Worm (Caenorhabditis elegans) whole organism, mixed stage, embryonic: ENCODE measurements around the gene cdc-50.B.

Experiments used
- M03D4.4 ChIP-seq: sonication (generic microtip); optimal IDR thresholded peaks from 2 replicates; lab custom pipeline; 2017; ENCODE audit warnings: mild to moderate bottlenecking, missing genetic modification characterization, missing compliant biosample characterization
- bed-3 ChIP-seq: fragments of 200-800 bp; sonication (Bioruptor generic); optimal IDR thresholded peaks from 3 replicates; lab custom pipeline; 2018; ENCODE audit warnings: mild to moderate bottlenecking, missing genetic modification characterization, moderate library complexity, missing compliant biosample characterization
- blmp-1 ChIP-seq: fragments of 150-350 bp; optimal IDR thresholded peaks from 2 replicates; lab custom pipeline; 2014; ENCODE audit warnings: missing biosample characterization, missing genetic modification characterization
- ces-1 ChIP-seq: fragments of 150-350 bp; optimal IDR thresholded peaks from 2 replicates; lab custom pipeline; 2014; ENCODE audit warnings: missing biosample characterization, missing genetic modification reagents, missing genetic modification characterization
- cnd-1 ChIP-seq: fragments of 200-800 bp; sonication (Bioruptor generic); optimal IDR thresholded peaks from 2 replicates; lab custom pipeline; 2018; ENCODE audit warnings: mild to moderate bottlenecking, missing genetic modification characterization, missing compliant biosample characterization
- drap-1 ChIP-seq: fragments of 200-800 bp; sonication (Bioruptor generic); optimal IDR thresholded peaks from 3 replicates; lab custom pipeline; 2018; ENCODE audit warnings: mild to moderate bottlenecking, missing genetic modification characterization, missing compliant biosample characterization
- elt-1 ChIP-seq: sonication (generic microtip); optimal IDR thresholded peaks from 2 replicates; lab custom pipeline; 2017; ENCODE audit warnings: missing genetic modification characterization, mild to moderate bottlenecking, missing compliant biosample characterization, antibody characterized with exemption, moderate library complexity, borderline replicate concordance; ENCODE audit not compliant: insufficient read depth
- elt-3 ChIP-seq: fragments of 150-350 bp; optimal IDR thresholded peaks from 2 replicates; lab custom pipeline; 2014; ENCODE audit warnings: missing biosample characterization, missing genetic modification characterization
- flh-1 ChIP-seq: fragments of 200-800 bp; sonication (Bioruptor generic); optimal IDR thresholded peaks from 2 replicates; lab custom pipeline; 2018; ENCODE audit warnings: mild to moderate bottlenecking, missing genetic modification characterization, moderate library complexity, missing compliant biosample characterization
- ham-2 ChIP-seq: fragments of 200-800 bp; sonication (Bioruptor generic); optimal IDR thresholded peaks from 2 replicates; lab custom pipeline; 2018; ENCODE audit warnings: mild to moderate bottlenecking, missing genetic modification characterization, missing compliant biosample characterization
- hlh-1 ChIP-seq: fragments of 150-350 bp; optimal IDR thresholded peaks from 2 replicates; lab custom pipeline; 2014; ENCODE audit warnings: missing biosample characterization, missing genetic modification reagents, missing genetic modification characterization
- lin-13 ChIP-seq: fragments of 150-350 bp; optimal IDR thresholded peaks from 2 replicates; lab custom pipeline; 2014; ENCODE audit warnings: missing biosample characterization, missing genetic modification characterization
- lin-32 ChIP-seq: fragments of 200-800 bp; sonication (Bioruptor generic); optimal IDR thresholded peaks from 2 replicates; lab custom pipeline; 2018; ENCODE audit warnings: mild to moderate bottlenecking, missing genetic modification characterization, missing compliant biosample characterization
- lsy-2 ChIP-seq: fragments of 150-350 bp; optimal IDR thresholded peaks from 2 replicates; lab custom pipeline; 2014; ENCODE audit warnings: missing biosample characterization, missing genetic modification characterization
- mep-1 ChIP-seq: fragments of 150-350 bp; optimal IDR thresholded peaks from 2 replicates; lab custom pipeline; 2017; ENCODE audit warnings: missing biosample characterization, missing genetic modification reagents, missing genetic modification characterization, inconsistent platforms
- nhr-12 ChIP-seq: fragments of 150-350 bp; optimal IDR thresholded peaks from 2 replicates; lab custom pipeline; 2014; ENCODE audit warnings: missing biosample characterization, missing genetic modification characterization
- nhr-2 ChIP-seq: fragments of 150-350 bp; optimal IDR thresholded peaks from 2 replicates; lab custom pipeline; 2014; ENCODE audit warnings: missing biosample characterization, missing genetic modification characterization
- nhr-237 ChIP-seq: fragments of 150-350 bp; optimal IDR thresholded peaks from 2 replicates; lab custom pipeline; 2014; ENCODE audit warnings: missing biosample characterization, missing genetic modification characterization
- nhr-28 ChIP-seq: fragments of 150-350 bp; optimal IDR thresholded peaks from 2 replicates; lab custom pipeline; 2014; ENCODE audit warnings: missing biosample characterization, missing genetic modification characterization
- nhr-76 ChIP-seq: sonication (generic microtip); optimal IDR thresholded peaks from 2 replicates; lab custom pipeline; 2017; ENCODE audit warnings: missing biosample characterization, missing genetic modification characterization
- pha-4 ChIP-seq: fragments of 150-350 bp; optimal IDR thresholded peaks from 2 replicates; lab custom pipeline; 2018; ENCODE audit warnings: missing biosample characterization, missing genetic modification reagents, missing genetic modification characterization
- sem-2 ChIP-seq: fragments of 200-800 bp; sonication (Bioruptor generic); optimal IDR thresholded peaks from 2 replicates; lab custom pipeline; 2018; ENCODE audit warnings: mild to moderate bottlenecking, missing genetic modification characterization, missing compliant biosample characterization
- snpc-4 ChIP-seq: fragments of 150-350 bp; optimal IDR thresholded peaks from 2 replicates; lab custom pipeline; 2014; ENCODE audit warnings: missing biosample characterization, missing genetic modification characterization
- sptf-1 ChIP-seq: sonication (generic microtip); optimal IDR thresholded peaks from 2 replicates; lab custom pipeline; 2017; ENCODE audit warnings: mild to moderate bottlenecking, missing genetic modification characterization, moderate library complexity, missing compliant biosample characterization
- tbx-8 ChIP-seq: fragments of 200-800 bp; sonication (Bioruptor generic); optimal IDR thresholded peaks from 2 replicates; lab custom pipeline; 2018; ENCODE audit warnings: mild to moderate bottlenecking, missing genetic modification characterization, moderate library complexity, missing compliant biosample characterization
- unc-120 ChIP-seq: sonication (generic microtip); optimal IDR thresholded peaks from 2 replicates; lab custom pipeline; 2017; ENCODE audit warnings: missing genetic modification characterization, missing compliant biosample characterization; ENCODE audit not compliant: poor library complexity, severe bottlenecking
- unc-62 ChIP-seq: fragments of 150-350 bp; optimal IDR thresholded peaks from 2 replicates; lab custom pipeline; 2014; ENCODE audit warnings: missing biosample characterization, missing genetic modification reagents, missing genetic modification characterization
- zip-8 ChIP-seq: fragments of 150-350 bp; optimal IDR thresholded peaks from 2 replicates; lab custom pipeline; 2014; ENCODE audit warnings: missing biosample characterization, missing genetic modification characterization
- ztf-11 ChIP-seq: fragments of 150-350 bp; optimal IDR thresholded peaks from 2 replicates; lab custom pipeline; 2014; ENCODE audit warnings: missing biosample characterization, missing genetic modification characterization

The cdc-50.B gene

DNA sequence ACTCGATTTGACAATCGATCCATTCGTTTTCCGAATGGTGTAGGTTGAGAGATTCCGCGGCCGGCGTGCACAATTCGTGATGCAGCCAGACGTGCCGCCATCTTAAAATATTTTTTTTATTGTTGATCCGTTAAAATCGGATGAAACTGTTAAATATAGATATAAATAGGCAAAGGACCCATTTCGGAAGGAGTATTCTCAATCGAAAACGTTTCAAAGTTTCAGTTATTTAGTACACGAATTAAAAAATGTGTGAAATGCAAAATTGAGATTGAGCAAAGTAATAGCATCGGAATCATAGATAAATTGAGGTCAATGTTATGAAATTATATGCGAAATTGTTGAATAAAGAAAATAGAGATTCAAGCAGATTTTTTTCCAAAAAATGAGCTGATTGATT is 24.7 kb upstream of the cdc-50.B start, which contains the start of gene mrps-33:
TSS of gene mrps-33 (minus strand) at position 101 of the 400 bp plus-strand sequence.
- no peak for TF ChIP-seq ham-2 (GFP tag; lab: Kevin White, UChicago)
- TF ChIP-seq ces-1 (GFP tag; lab: Kevin White, UChicago), result no peak
- no peak for TF ChIP-seq flh-1 (GFP tag; lab: Kevin White, UChicago)
- TF ChIP-seq nhr-12 (tag; lab: Kevin White, UChicago), result no peak
- no peak for TF ChIP-seq lsy-2 (tag; lab: Kevin White, UChicago)
- TF ChIP-seq drap-1 (GFP tag; lab: Kevin White, UChicago), result no peak
- no peak for TF ChIP-seq lin-13 (tag; lab: Kevin White, UChicago)
- no peak for TF ChIP-seq zip-8 (tag; lab: Kevin White, UChicago)
- no peak for TF ChIP-seq bed-3

DNA sequence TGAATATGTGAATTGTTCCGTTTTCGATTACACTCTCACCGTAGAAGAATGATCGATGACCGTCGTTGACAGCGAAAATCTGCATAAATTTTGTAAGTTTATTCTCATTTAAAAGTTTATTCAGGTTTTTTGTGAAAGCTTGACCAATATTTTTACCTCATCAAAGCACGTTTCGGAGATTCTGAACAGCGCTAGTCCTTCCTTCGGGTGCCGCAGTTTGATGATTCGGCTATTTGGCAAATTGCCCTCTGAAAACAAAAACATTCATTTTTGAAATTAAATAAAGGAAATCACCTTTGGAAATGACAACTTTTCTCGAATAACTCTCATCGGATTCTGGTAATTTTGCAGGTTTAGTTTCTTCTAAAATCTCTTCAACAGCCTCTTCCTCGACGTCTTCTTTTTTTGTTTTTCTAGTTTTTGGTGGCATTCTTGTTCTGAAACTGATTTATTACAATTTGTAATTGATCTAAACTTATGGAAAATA is 23.7 kb upstream of the cdc-50.B start, which contains the start of gene F21D5.6:
TSS of gene F21D5.6 (minus strand) at position 437 of the 487 bp plus-strand sequence.
- TF ChIP-seq sptf-1 (no peak), elt-3 (tag; lab: Kevin White, UChicago) (no peak), blmp-1 (tag; lab: Kevin White, UChicago) (no peak), hlh-1 (tag; lab: Kevin White, UChicago) (no peak)

DNA sequence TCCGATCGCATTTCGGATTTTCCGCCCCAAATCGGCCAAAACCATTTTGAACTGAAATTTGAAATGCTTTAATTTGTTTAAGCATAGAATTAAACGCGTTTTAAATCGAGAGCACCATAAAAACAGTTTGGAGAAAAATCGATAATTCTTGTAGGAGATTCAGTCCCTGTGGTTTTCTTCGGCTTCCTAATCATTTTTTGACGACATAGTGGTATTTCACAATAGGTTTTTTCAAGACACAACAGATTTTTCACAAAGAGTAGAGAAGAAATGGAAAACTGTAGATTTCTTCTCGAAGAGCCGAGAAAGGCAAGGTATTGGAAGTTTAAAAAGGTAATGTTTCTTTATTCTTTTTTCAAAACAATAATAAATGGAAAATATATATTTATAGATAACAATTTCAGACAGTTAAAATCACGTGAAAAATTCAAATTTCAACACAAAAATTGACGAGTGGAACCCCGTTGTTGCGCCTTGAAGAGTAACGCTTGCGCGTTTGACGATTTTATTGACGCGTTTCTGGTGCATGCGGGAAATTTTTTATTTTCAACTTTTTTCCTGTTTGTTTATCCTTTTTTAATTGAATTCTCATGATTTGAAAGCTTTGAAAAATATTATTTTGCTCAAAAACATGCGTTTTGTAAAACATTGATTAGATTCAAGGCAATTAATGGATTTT is 20.9 kb upstream of the cdc-50.B start, which contains the start of gene F21D5.7:
TSS of gene F21D5.7 (minus strand) at position 51 of the 679 bp plus-strand sequence.
- no peak for TF ChIP-seq lin-32 (GFP tag; lab: Kevin White, UChicago)
- peak; percentile 28 for TF ChIP-seq ces-1 (GFP tag; lab: Kevin White, UChicago)
- TF ChIP-seq lin-13 (tag; lab: Kevin White, UChicago), result peak; percentile 1
- peak; percentile 65 for TF ChIP-seq lsy-2 (tag; lab: Kevin White, UChicago)
- TF ChIP-seq nhr-2 (tag; lab: Kevin White, UChicago), result no peak
- TF ChIP-seq drap-1 (GFP tag; lab: Kevin White, UChicago), result no peak
- no peak for TF ChIP-seq tbx-8 (GFP tag; lab: Kevin White, UChicago)
- TF ChIP-seq blmp-1 (tag; lab: Kevin White, UChicago), result no peak
- TF ChIP-seq pha-4 (tag; lab: Kevin White, UChicago), result peak; percentile 36
- TF ChIP-seq nhr-12 (tag; lab: Kevin White, UChicago), result no peak
- no peak for TF ChIP-seq nhr-76
- TF ChIP-seq bed-3, result no peak
- no peak for TF ChIP-seq M03D4.4
- no peak for TF ChIP-seq flh-1 (GFP tag; lab: Kevin White, UChicago)
- TF ChIP-seq nhr-237 (tag; lab: Kevin White, UChicago), result peak; percentile 33
- TF ChIP-seq sem-2, result no peak
- peak; percentile 49 for TF ChIP-seq mep-1 (tag; lab: Kevin White, UChicago)
- TF ChIP-seq sptf-1, result peak; percentile 31

DNA sequence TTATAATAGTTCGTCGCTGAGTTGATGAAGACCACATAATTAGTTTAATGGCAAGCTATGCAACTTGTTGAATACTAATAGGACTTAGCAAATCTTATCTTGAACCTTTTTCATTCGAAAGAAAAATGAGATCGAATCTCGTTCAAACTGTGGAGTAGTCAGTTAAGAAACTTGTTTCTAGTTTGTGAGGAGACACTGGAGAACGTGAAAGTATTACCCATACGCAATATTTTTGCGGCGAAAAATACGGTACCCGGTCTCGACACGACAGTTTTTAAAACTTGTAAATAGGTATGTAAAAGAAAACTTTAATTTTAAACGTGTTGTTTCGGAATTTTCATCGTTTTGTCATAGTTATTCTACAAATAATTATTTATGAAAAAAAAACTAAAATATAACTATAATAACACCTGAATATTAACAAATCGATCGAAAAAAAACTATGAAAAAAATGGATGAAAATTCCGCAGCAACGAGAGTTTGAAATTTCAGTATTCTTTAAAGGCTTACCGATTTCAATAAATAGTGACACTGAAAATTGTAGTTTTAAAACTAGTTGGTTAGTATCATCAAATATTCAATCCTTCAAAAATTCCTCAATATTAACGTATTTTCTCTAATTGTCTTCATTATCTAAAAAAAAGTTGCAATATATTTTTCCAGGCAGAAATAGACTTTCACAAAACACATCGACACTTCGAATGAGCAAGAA is 18.9 kb upstream of the cdc-50.B start, which contains the start of the genes F20C5.7 and parg-1:
TSS of gene F20C5.7 (minus strand) at position 101 of the 712 bp plus-strand sequence.
TSS of gene parg-1 (plus strand) at position 662 of the 712 bp plus-strand sequence.
- no peak for TF ChIP-seq unc-62
- no peak for TF ChIP-seq lin-13 (tag; lab: Kevin White, UChicago)
- no peak for TF ChIP-seq tbx-8 (GFP tag; lab: Kevin White, UChicago)
- no peak for TF ChIP-seq zip-8 (tag; lab: Kevin White, UChicago)
- no peak for TF ChIP-seq pha-4 (tag; lab: Kevin White, UChicago)
- no peak for TF ChIP-seq nhr-76
- TF ChIP-seq nhr-237 (tag; lab: Kevin White, UChicago), result no peak
- TF ChIP-seq M03D4.4, result no peak
- TF ChIP-seq unc-120, result no peak

DNA sequence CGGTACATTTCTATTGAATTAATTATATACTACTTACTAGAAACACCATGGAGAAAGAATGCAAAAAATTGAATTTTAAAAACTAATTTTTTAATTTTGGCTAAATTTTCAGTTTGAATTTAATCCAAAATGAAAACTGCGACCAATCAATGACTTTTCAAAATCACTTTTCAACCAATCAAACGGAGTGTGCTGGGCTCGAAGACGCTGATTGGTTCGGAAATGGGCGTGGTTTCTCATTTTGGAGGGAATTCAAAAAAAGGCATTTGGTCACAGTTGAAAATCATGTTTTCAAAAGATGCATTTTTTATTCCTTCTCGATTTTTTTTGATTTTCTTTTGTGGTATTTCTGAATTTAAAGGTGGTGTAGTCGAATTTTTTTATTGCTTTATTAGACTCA is 15.7 kb upstream of the cdc-50.B start:
- TF ChIP-seq elt-1 (no peak), nhr-12 (tag; lab: Kevin White, UChicago) (no peak)

DNA sequence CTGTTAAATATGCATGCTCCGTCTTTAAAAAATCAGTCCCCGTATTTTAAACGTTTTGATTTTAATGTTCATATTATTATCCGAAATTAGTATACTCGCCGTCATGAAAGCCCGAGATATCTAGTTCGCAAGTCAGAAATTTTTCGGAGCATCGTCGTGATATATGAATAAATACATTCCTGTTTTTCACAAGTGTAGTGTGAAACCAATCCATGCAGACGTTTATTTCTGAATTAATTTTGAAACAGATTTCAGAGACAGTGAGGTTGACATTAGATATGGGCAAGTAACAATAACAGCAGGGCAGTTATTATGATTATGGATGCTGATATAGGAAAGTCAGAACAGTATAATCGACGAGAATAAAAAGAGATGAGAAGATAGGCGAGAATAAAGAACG is 12.2 kb upstream of the cdc-50.B start:
- no peak for TF ChIP-seq lsy-2 (tag; lab: Kevin White, UChicago)
- TF ChIP-seq elt-1, result no peak
- no peak for TF ChIP-seq nhr-237 (tag; lab: Kevin White, UChicago)
- no peak for TF ChIP-seq ztf-11 (tag; lab: Kevin White, UChicago)
- no peak for TF ChIP-seq tbx-8 (GFP tag; lab: Kevin White, UChicago)
- TF ChIP-seq cnd-1 (tag; lab: Kevin White, UChicago), result no peak
- TF ChIP-seq drap-1 (GFP tag; lab: Kevin White, UChicago), result no peak
- TF ChIP-seq ham-2 (GFP tag; lab: Kevin White, UChicago), result no peak
- TF ChIP-seq bed-3, result no peak
- no peak for TF ChIP-seq hlh-1 (tag; lab: Kevin White, UChicago)
- no peak for TF ChIP-seq nhr-28
- TF ChIP-seq flh-1 (GFP tag; lab: Kevin White, UChicago), result no peak
- TF ChIP-seq zip-8 (tag; lab: Kevin White, UChicago), result no peak
- TF ChIP-seq lin-13 (tag; lab: Kevin White, UChicago), result no peak
- no peak for TF ChIP-seq snpc-4 (tag; lab: Kevin White, UChicago)
- TF ChIP-seq, all 35 proteins: peak for 0
